Fruit fly (Drosophila melanogaster) whole organism, pupa: Measurements from ENCODE around the gene Polr3G.

Experiments used
- CG13204 ChIP-seq: fragments of 200-800 bp; sonication (Bioruptor generic); optimal IDR thresholded peaks from 2 replicates; lab custom pipeline; 2018; ENCODE audit warnings: missing biosample characterization, mild to moderate bottlenecking, missing genetic modification characterization, moderate library complexity
- CG14655 ChIP-seq: fragments of 200-800 bp; sonication (Bioruptor generic); optimal IDR thresholded peaks from 3 replicates; lab custom pipeline; 2017; ENCODE audit warnings: mild to moderate bottlenecking, missing biosample characterization, missing genetic modification reagents, missing genetic modification characterization
- CG17806 ChIP-seq: fragments of 200-800 bp; sonication (Bioruptor generic); optimal IDR thresholded peaks from 2 replicates; lab custom pipeline; 2018; ENCODE audit warnings: missing biosample characterization, mild to moderate bottlenecking, missing genetic modification characterization, moderate library complexity
- CG4496 ChIP-seq: fragments of 200-800 bp; sonication (Bioruptor generic); IDR thresholded peaks from 3 replicates; pipeline ENCODE4 v1.3.6; 2022; ENCODE audit warnings: missing biosample characterization, missing genetic modification characterization
- CG9948 ChIP-seq: fragments of 200-800 bp; sonication (Bioruptor generic); optimal IDR thresholded peaks from 2 replicates; lab custom pipeline; 2018; ENCODE audit warnings: missing biosample characterization, mild to moderate bottlenecking, missing genetic modification characterization, moderate library complexity
- D1 ChIP-seq: fragments of 200-800 bp; sonication (Bioruptor generic); optimal IDR thresholded peaks from 2 replicates; lab custom pipeline; 2018; ENCODE audit warnings: missing biosample characterization, mild to moderate bottlenecking, missing genetic modification characterization, moderate library complexity
- EcR ChIP-seq: fragments of 200-800 bp; sonication (Bioruptor generic); optimal IDR thresholded peaks from 3 replicates; lab custom pipeline; 2019; ENCODE audit warnings: missing biosample characterization, missing genetic modification characterization, mild to moderate bottlenecking, moderate library complexity, missing genetic modification reagents
- Ets98B ChIP-seq: fragments of 200-800 bp; sonication (Bioruptor generic); IDR thresholded peaks from 2 replicates; pipeline ENCODE4 v1.3.6; 2022; ENCODE audit warnings: missing biosample characterization, missing genetic modification characterization
- Pif1B ChIP-seq: fragments of 200-800 bp; sonication (Bioruptor generic); optimal IDR thresholded peaks from 3 replicates; lab custom pipeline; 2016; ENCODE audit warnings: missing biosample characterization, missing genetic modification characterization
- Snoo ChIP-seq: fragments of 200-800 bp; sonication (Bioruptor generic); optimal IDR thresholded peaks from 3 replicates; lab custom pipeline; 2017; ENCODE audit warnings: missing biosample characterization, mild to moderate bottlenecking, missing genetic modification characterization, inconsistent platforms
- fd96Ca ChIP-seq: fragments of 200-800 bp; sonication (Bioruptor generic); IDR thresholded peaks from 3 replicates; pipeline ENCODE4 v1.3.6; 2022; ENCODE audit warnings: missing biosample characterization, missing genetic modification characterization
- rn ChIP-seq: fragments of 200-800 bp; sonication (Bioruptor generic); IDR thresholded peaks from 2 replicates; pipeline ENCODE4 v1.3.6; 2022; ENCODE audit warnings: missing biosample characterization, missing genetic modification characterization

DNA sequence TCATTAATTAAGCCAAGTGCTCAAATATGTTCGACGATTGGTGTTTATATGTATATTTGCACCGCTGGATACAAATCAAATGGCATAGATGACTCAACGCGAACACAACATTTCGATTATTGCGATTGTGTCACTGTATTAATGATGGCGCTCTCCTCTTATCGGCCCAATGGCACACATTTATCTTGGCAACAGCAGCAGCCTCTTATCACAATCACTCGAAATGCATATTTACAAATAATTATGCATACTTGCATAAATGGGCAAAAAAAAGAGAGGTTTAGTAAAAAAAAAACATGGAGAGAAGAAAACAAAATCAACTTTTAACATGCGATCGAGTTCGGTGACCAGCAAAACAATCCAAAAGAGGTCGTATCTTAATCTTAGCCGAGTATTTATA, 15.7 kb downstream of the Polr3G start:
- TF ChIP-seq rn (GFP tag; lab: Robert Waterston, UW) (no peak), D1 (tag; lab: Kevin White, UChicago) (no peak), fd96Ca (GFP tag; lab: Robert Waterston, UW) (no peak), Snoo (tag; lab: Kevin White, UChicago) (no peak), CG13204 (no peak), CG9948 (tag; lab: Kevin White, UChicago) (no peak), CG4496 (GFP tag; lab: Robert Waterston, UW) (no peak), CG14655 (GFP tag; lab: Kevin White, UChicago) (no peak), CG17806 (no peak), Ets98B (no peak), Pif1B (GFP tag; lab: Kevin White, UChicago) (no peak), EcR (GFP tag; lab: Kevin White, UChicago) (no peak)
